Worm (Caenorhabditis elegans): ENCODE data around the gene Y37H2A.14.

DNA sequence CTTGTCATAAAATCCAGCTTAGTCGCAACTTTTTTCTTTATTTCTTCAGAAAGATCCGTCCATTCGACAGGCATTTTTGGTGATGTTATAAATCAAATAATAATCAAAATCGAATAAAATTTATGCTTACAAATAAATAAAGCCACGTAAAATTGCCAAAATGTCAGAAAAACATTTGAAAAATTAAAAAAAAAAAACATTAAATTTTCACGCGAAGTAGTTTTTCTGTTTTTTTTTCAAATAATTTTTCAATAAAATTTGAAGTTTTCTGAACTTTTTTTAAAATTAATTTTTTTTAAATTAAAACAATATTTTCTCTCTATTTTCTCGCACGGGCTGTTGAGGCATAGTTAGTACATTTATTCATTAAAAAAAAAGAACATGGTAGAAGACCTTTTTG, 35.1 kb downstream of the Y37H2A.14 start, which contains the start of gene C31G12.4:
- TF ChIP-seq lin-13 (GFP tag; optimal IDR thresholded peaks at IDR 0.05) (no peak), lin-39 (tag; optimal IDR thresholded peaks at IDR 0.05) (no peak), dpl-1 (GFP tag; optimal IDR thresholded peaks at IDR 0.05) (no peak), efl-3 (GFP tag; optimal IDR thresholded peaks at IDR 0.05) (no peak), tbx-2 (tag; optimal IDR thresholded peaks at IDR 0.05) (no peak), zip-4 (GFP tag; optimal IDR thresholded peaks at IDR 0.05) (no peak), lsy-2 (tag; optimal IDR thresholded peaks at IDR 0.05) (no peak), C34B4.2 (tag; optimal IDR thresholded peaks at IDR 0.05) (no peak), nhr-19 (GFP tag; conservative IDR thresholded peaks at IDR 0.05) (no peak), ces-1 (GFP tag; optimal IDR thresholded peaks at IDR 0.05) (no peak), mab-9 (GFP tag; IDR thresholded peaks at IDR 0.05) (no peak)

All from whole organism, L1 larva.